Fruit fly (Drosophila melanogaster) S2 (cell line): Measurements from ENCODE around the gene sbr.

ENCODE experiments used
- CG8478 ChIP-seq: fragments of >200 bp; optimal IDR thresholded peaks from 2 replicates; lab custom pipeline; 2018
- CTCF ChIP-seq, 2 experiments: fragments of >200 bp; optimal IDR thresholded peaks; 2 replicates each; lab custom pipeline; 2018

DNA sequence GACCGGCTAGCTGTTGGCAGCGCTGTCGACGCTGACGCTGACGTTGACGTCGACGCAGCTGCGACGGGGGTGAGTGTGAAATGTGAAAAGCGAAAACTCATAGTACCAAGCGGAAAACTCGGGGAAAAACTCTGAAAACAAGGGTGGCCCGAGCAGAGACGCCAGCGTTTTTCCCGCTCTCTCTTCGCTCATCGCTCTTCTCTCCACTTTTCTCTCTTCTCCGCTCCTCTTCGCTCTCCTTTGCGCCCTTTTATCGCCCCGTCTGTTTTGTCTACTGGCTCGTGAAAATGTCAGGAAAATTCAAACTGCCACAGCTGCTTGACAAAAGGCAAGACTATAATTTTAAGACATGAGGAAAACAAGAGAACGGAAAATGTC, 23.5 kb downstream of the sbr start:
- no peak for TF ChIP-seq CG8478 (lab: Kevin White, UChicago)
- TF ChIP-seq CTCF (optimal IDR thresholded peaks at IDR 0.05; lab: Kevin White, UChicago), result no peak
